Worm (Caenorhabditis elegans) whole organism, late embryonic: ENCODE results near the gene F35E8.7.

Experiments used
- ama-1 ChIP-seq: fragments of 150-350 bp; optimal IDR thresholded peaks from 2 replicates; lab custom pipeline; 2014
- eyg-1 ChIP-seq: sonication (generic microtip); optimal IDR thresholded peaks from 2 replicates; lab custom pipeline; 2016; ENCODE audit warnings: missing genotype, missing genetic modification characterization, missing compliant biosample characterization
- hlh-30 ChIP-seq: sonication (generic microtip); optimal IDR thresholded peaks from 2 replicates; lab custom pipeline; 2017; ENCODE audit warnings: antibody characterized with exemption, missing genetic modification characterization, missing compliant biosample characterization; ENCODE audit not compliant: insufficient read depth
- nhr-11 ChIP-seq: fragments of 150-350 bp; optimal IDR thresholded peaks from 2 replicates; lab custom pipeline; 2014; ENCODE audit warnings: missing biosample characterization, missing genetic modification characterization
- nhr-232 ChIP-seq: sonication (generic microtip); optimal IDR thresholded peaks from 2 replicates; lab custom pipeline; 2016; ENCODE audit warnings: missing genetic modification characterization, missing compliant biosample characterization
- pag-3 ChIP-seq: sonication (generic microtip); optimal IDR thresholded peaks from 2 replicates; lab custom pipeline; 2016; ENCODE audit warnings: missing compliant biosample characterization, missing genetic modification characterization, borderline replicate concordance
- pat-9 ChIP-seq: fragments of 200-800 bp; sonication (Bioruptor generic); optimal IDR thresholded peaks from 2 replicates; lab custom pipeline; 2018; ENCODE audit warnings: mild to moderate bottlenecking, missing genetic modification characterization, moderate library complexity, missing compliant biosample characterization
- pha-2 ChIP-seq: sonication (generic microtip); optimal IDR thresholded peaks from 2 replicates; lab custom pipeline; 2017; ENCODE audit warnings: mild to moderate bottlenecking, missing genetic modification characterization, missing compliant biosample characterization
- pha-4 ChIP-seq: fragments of 150-350 bp; optimal IDR thresholded peaks from 2 replicates; lab custom pipeline; 2018; ENCODE audit warnings: missing biosample characterization, missing genetic modification reagents, missing genetic modification characterization
- sox-4 ChIP-seq: sonication (generic microtip); optimal IDR thresholded peaks from 2 replicates; lab custom pipeline; 2017; ENCODE audit warnings: mild to moderate bottlenecking, missing genetic modification characterization, inconsistent platforms, missing compliant biosample characterization

DNA sequence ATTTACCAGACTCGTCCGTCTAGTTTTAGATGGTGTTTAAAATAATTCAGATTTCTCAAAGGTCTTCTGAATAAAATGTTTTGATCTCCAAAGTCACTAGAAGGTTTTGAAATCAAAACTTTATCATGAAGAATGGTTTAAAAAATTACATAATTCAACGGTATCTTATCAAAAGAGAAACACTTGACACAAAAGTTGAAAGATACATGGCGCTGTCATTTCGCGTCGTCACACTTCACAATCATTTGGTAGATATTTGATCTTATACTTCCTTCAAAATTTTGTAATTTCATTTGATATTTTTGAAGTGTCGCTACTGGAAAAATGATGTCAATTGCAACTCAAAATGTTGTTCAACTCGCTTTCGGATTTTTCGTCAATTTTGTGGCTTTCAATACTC, 43.3 kb downstream of the F35E8.7 start, which contains the start of gene F36G9.3:
- no peak for TF ChIP-seq ama-1 (lab: Kevin White, UChicago)
- TF ChIP-seq nhr-232 (tag; lab: Kevin White, UChicago), result no peak
- TF ChIP-seq hlh-30 (tag; lab: Kevin White, UChicago), result no peak
- TF ChIP-seq pha-4 (tag; lab: Kevin White, UChicago), result no peak
- TF ChIP-seq sox-4 (tag; lab: Kevin White, UChicago), result no peak
- no peak for TF ChIP-seq eyg-1 (tag; lab: Kevin White, UChicago)
- TF ChIP-seq pat-9 (tag; lab: Kevin White, UChicago), result no peak
- TF ChIP-seq pag-3 (tag; lab: Kevin White, UChicago), result no peak
- no peak for TF ChIP-seq pha-2 (tag; lab: Kevin White, UChicago)
- no peak for TF ChIP-seq nhr-11 (tag; lab: Kevin White, UChicago)
